Fruit fly (Drosophila melanogaster) S2 (cell line): ENCODE results near the gene Nna1.

Experiments used
- CG8478 ChIP-seq: fragments of >200 bp; optimal IDR thresholded peaks from 2 replicates; lab custom pipeline; 2018
- CTCF ChIP-seq, 2 experiments: fragments of >200 bp; optimal IDR thresholded peaks; 2 replicates each; lab custom pipeline; 2018

DNA sequence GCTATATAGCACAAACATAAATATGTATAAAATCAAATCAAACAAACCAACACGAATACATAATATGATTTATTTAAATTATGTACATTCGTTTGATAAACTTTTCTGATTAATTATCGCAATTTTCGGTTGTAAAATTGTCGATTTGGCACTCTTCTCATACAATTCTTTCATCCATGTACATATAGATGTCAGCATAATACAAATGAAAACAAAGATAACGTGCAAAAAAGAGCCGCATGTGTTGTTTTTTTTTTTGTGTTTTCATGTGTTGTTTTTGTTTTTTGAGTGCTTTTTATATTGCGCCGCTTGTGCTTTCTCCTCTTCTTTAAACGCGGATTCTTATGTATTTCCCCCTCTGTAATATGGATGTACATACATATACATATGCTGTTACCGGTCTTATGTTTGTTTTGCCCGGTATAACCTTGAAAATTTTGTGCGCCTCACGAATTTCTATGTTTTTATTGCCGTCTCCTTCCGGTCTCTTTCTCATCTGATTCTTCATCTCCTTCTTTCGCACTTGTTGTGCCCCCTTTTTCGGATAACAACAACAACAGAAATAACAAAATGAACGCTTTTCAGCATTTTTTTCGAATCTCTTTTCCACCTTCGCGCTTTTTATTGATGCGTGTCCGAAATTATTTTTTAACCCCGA lies 61.1 kb downstream of the Nna1 start:
- TF ChIP-seq CG8478 (no peak), CTCF (optimal IDR thresholded peaks at IDR 0.05; lab: Kevin White, UChicago) (no peak)
